Fruit fly (Drosophila melanogaster) whole organism, prepupa: ENCODE results near the gene TfIIEalpha.

ENCODE experiments used
- CG11902 ChIP-seq: fragments of 200-800 bp; sonication (Bioruptor generic); optimal IDR thresholded peaks from 3 replicates; lab custom pipeline; 2016; ENCODE audit warnings: missing biosample characterization, missing genetic modification characterization
- CG32006 ChIP-seq: fragments of 200-800 bp; sonication (Bioruptor generic); optimal IDR thresholded peaks from 3 replicates; lab custom pipeline; 2017; ENCODE audit warnings: missing biosample characterization, mild to moderate bottlenecking, missing genetic modification characterization
- CG3919 ChIP-seq: fragments of 200-800 bp; sonication (Bioruptor generic); optimal IDR thresholded peaks from 3 replicates; lab custom pipeline; 2016; ENCODE audit warnings: missing biosample characterization, missing genetic modification characterization
- CG4318 ChIP-seq: fragments of 200-800 bp; sonication (Bioruptor generic); optimal IDR thresholded peaks from 3 replicates; lab custom pipeline; 2017; ENCODE audit warnings: missing biosample characterization, mild to moderate bottlenecking, missing genetic modification characterization
- CG6276 ChIP-seq: fragments of 200-800 bp; sonication (Bioruptor generic); optimal IDR thresholded peaks from 2 replicates; lab custom pipeline; 2017; ENCODE audit warnings: missing biosample characterization, mild to moderate bottlenecking, missing genetic modification characterization
- CG6854 ChIP-seq: fragments of 200-800 bp; sonication (Bioruptor generic); optimal IDR thresholded peaks from 2 replicates; lab custom pipeline; 2017; ENCODE audit warnings: missing biosample characterization, mild to moderate bottlenecking, missing genetic modification characterization
- CG8319 ChIP-seq: fragments of 200-800 bp; sonication (Bioruptor generic); optimal IDR thresholded peaks from 3 replicates; lab custom pipeline; 2016; ENCODE audit warnings: missing biosample characterization, missing genetic modification characterization
- Gug ChIP-seq: fragments of 200-800 bp; sonication (Bioruptor generic); IDR thresholded peaks from 2 replicates; pipeline ENCODE4 v1.3.6; 2022; ENCODE audit warnings: missing biosample characterization, missing genetic modification characterization
- Met ChIP-seq: fragments of 200-800 bp; sonication (Bioruptor generic); optimal IDR thresholded peaks from 3 replicates; lab custom pipeline; 2016; ENCODE audit warnings: missing biosample characterization, missing genetic modification characterization
- achi ChIP-seq: fragments of 200-800 bp; sonication (Bioruptor generic); optimal IDR thresholded peaks from 3 replicates; lab custom pipeline; 2016; ENCODE audit warnings: missing biosample characterization, missing genetic modification characterization
- dac ChIP-seq: fragments of 200-800 bp; sonication (Bioruptor generic); optimal IDR thresholded peaks from 2 replicates; lab custom pipeline; 2017; ENCODE audit warnings: missing biosample characterization, mild to moderate bottlenecking, missing genetic modification characterization
- fd59A ChIP-seq: fragments of 200-800 bp; sonication (Bioruptor generic); optimal IDR thresholded peaks from 2 replicates; lab custom pipeline; 2017; ENCODE audit warnings: missing biosample characterization, mild to moderate bottlenecking, missing genetic modification characterization, missing genetic modification reagents
- pdm3 ChIP-seq: fragments of 200-800 bp; sonication (Bioruptor generic); optimal IDR thresholded peaks from 3 replicates; lab custom pipeline; 2016; ENCODE audit warnings: missing biosample characterization, missing genetic modification characterization

DNA sequence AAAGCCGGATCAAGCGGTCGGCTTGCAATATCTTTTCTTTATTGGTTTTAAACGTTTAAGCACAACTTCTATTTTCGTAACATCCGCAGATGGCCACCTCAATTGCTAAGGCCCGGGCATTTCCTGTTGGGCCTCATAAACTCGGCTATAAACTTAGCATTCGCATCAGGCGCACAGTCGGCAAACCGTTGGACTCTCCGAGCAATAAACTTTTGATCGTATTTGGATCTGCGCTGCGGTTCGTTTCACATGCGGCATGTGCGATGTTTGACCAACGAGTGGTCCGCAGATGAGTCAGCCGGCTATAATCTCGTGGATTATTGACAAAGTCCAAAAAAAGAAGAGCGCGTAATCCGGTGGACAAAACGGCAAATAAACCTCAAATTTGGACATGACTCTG lies 30.0 kb downstream of the TfIIEalpha start:
- TF ChIP-seq CG6276 (GFP tag; lab: Kevin White, UChicago): no peak
- no peak for TF ChIP-seq dac (GFP tag; lab: Kevin White, UChicago)
- no peak for TF ChIP-seq pdm3 (GFP tag; lab: Kevin White, UChicago)
- no peak for TF ChIP-seq CG6854
- TF ChIP-seq achi (GFP tag; lab: Kevin White, UChicago): no peak
- no peak for TF ChIP-seq CG32006 (GFP tag; lab: Kevin White, UChicago)
- TF ChIP-seq CG4318: no peak
- TF ChIP-seq Gug (GFP tag; lab: Robert Waterston, UW): no peak
- no peak for TF ChIP-seq CG11902
- no peak for TF ChIP-seq fd59A (GFP tag; lab: Kevin White, UChicago)
- TF ChIP-seq CG3919 (GFP tag; lab: Kevin White, UChicago): no peak
- TF ChIP-seq CG8319 (GFP tag; lab: Kevin White, UChicago): no peak
- no peak for TF ChIP-seq Met (GFP tag; lab: Kevin White, UChicago)
